Worm (Caenorhabditis elegans) whole organism, L4/young adult: Measurements from ENCODE around the gene col-131.

Source experiments
- W03F9.2 ChIP-seq: fragments of 150-350 bp; optimal IDR thresholded peaks from 2 replicates; lab custom pipeline; 2014; ENCODE audit warnings: missing biosample characterization, missing genetic modification characterization
- dao-5 ChIP-seq: sonication (generic microtip); optimal IDR thresholded peaks from 2 replicates; lab custom pipeline; 2016; ENCODE audit warnings: missing genotype, missing genetic modification characterization, moderate library complexity, missing compliant biosample characterization
- him-1 ChIP-seq: sonication (generic microtip); optimal IDR thresholded peaks from 2 replicates; lab custom pipeline; 2016; ENCODE audit warnings: missing genotype, missing genetic modification reagents, missing genetic modification characterization, missing compliant biosample characterization

The col-131 gene

DNA sequence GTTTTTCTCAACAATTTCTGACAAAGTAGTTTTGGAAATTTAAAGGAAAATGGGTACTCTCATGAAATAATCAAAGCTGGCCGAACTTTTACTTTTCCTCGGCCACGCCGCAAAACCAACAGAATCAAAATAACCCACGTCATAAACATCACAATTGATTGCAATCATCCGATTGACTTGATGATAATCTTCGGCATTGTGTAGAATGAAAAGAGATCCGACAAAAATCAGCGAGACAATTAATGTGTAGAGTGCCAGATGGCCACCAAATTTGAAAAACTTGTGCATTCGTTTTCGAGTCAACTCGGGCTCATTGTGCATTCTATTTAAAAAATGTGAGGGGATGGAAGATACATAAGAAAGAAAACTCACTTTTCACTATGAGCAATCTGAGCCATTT is 30.3 kb downstream of the col-131 start:
- no peak for TF ChIP-seq W03F9.2
- no peak for TF ChIP-seq him-1 (tag; lab: Kevin White, UChicago)
- TF ChIP-seq dao-5 (tag; lab: Kevin White, UChicago): no peak

DNA sequence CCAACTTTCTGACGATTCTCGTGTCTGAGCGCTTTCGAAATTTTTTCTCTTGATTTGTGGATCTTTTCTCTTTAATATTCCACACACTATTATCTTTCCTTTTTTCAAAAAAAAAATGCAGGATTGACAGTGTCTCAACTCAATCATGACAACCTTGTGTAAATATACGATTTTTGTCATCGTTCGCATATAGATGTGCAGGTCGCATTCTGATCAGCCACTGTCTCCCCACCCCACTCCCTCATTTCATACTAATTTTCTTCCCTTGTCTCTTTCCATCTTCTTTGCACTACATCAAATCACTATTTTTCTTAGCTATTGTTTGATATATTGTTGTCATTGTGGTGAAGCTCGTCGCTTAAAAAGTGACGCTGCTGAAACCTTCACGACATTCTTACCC is 31.8 kb downstream of the col-131 start:
- TF ChIP-seq W03F9.2 (no peak), him-1 (tag; lab: Kevin White, UChicago) (no peak), dao-5 (tag; lab: Kevin White, UChicago) (no peak)

DNA sequence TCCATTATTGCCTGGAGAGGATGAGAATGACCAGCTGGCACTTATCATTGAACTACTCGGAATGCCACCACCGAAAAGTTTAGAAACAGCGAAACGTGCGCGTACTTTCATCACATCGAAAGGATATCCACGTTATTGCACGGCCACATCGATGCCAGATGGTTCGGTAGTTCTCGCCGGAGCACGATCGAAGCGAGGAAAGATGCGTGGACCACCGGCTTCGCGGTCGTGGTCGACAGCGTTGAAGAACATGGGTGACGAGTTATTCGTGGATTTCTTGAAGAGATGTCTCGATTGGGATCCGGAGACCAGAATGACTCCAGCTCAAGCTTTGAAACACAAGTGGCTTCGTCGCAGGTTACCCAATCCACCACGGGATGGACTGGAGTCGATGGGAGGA is 33.6 kb downstream of the col-131 start:
- TF ChIP-seq him-1 (tag; lab: Kevin White, UChicago): no peak
- TF ChIP-seq W03F9.2: no peak
- no peak for TF ChIP-seq dao-5 (tag; lab: Kevin White, UChicago)

DNA sequence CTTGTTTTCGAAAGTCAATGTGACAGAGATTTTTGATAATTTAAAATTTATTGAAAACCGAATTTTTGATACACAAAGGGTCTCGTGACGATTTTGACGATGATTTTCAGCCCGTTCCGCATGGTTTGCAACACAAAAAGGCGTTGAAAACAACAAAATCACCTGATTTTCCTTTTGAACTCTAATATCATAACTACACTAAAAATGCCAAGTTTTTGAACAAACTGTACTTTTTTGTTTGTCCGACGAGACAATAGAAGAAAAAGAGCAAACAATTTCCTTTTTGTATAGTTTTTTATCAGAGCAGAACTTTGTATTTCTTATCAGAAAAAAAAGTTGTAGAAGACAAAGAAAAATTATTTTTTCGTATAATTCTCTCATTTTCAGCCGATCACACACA is 34.9 kb downstream of the col-131 start:
- TF ChIP-seq him-1 (tag; lab: Kevin White, UChicago) (no peak), W03F9.2 (no peak)

ce11 chrIV:13030467-13031299 is 36.4 kb downstream of the col-131 start:
- TF ChIP-seq dao-5 (tag; lab: Kevin White, UChicago) (no peak), W03F9.2 (no peak), him-1 (tag; lab: Kevin White, UChicago) (no peak)

DNA sequence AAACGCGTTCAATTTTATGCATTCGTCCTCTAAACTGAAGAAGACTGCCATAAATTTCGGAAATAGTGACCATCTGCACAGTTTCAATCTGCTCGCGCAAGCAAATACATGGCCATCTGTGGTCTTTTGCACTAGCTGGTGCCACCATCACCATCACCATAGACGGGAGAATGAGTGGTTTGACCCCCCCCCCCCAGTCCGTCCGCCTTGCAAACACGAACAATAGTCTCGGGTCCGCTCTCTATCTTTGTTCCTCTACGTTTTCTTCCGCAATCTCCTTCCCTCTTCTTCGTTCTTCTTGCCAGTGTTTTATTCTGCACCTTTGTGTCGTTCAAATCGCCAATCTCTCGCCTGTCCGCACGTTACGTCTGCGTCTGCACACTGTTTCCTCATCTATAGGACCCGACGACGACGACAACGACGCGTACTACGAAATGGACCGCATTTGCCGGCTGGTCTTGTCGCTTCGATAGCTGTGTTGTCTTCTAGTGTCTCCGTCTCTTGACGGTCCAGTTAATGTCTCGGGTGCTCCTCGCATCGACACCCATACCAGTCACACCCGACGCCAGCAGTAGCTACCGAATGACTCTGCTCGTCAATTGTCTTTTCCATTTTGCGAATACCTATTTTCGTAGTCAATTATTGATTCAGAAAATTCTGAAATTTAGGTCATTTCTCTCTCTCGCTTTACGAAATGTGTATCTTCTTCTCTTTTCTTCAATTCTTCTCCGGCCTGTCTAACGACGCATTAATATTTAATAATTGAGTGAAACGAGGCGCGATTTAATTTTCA is 37.2 kb downstream of the col-131 start:
- no peak for TF ChIP-seq dao-5 (tag; lab: Kevin White, UChicago)
- no peak for TF ChIP-seq him-1 (tag; lab: Kevin White, UChicago)
- TF ChIP-seq W03F9.2: no peak

DNA sequence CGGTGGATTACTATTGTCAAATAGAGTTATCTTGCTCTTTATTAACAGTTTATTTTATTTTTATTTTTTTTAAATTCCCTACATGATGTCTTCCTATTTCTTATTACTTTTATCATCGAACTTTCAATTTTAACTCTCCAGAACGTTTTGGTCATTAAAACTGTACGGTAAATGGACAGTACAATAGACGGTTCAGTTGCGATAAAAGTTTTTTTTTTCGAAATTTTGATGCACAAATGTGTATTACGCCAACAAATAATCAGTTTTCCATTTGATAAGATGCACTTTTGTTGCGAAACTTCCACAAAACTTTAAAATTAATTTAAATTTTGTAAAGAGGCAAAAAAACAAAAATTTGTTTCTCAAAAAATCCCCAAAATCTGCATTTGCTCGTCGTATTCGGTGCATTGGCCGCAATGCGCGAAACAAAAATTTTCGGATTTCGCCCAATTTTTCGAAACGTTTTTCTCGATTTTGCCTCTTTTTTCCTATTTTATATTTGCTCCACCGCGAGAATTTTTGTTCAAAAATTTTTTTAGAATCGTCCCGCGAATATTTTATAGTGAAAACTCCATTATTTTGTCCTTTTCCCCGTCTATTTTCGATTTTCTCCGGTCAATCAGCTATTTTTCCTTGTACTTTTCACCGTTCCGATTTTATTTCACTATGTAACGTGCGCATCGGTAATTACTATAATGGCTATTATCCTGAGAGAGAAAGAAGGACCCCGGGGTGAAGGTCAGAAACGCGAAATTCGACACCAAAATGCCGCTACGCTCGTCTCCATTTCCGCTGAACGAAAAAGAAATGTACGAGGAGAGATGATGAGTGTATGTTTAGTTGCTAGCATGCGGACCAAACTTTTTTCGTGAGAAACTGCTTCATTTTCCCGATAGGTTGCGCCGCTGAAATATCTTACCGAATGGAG is 38.1 kb downstream of the col-131 start:
- no peak for TF ChIP-seq him-1 (tag; lab: Kevin White, UChicago)
- no peak for TF ChIP-seq W03F9.2
- TF ChIP-seq dao-5 (tag; lab: Kevin White, UChicago): no peak

DNA sequence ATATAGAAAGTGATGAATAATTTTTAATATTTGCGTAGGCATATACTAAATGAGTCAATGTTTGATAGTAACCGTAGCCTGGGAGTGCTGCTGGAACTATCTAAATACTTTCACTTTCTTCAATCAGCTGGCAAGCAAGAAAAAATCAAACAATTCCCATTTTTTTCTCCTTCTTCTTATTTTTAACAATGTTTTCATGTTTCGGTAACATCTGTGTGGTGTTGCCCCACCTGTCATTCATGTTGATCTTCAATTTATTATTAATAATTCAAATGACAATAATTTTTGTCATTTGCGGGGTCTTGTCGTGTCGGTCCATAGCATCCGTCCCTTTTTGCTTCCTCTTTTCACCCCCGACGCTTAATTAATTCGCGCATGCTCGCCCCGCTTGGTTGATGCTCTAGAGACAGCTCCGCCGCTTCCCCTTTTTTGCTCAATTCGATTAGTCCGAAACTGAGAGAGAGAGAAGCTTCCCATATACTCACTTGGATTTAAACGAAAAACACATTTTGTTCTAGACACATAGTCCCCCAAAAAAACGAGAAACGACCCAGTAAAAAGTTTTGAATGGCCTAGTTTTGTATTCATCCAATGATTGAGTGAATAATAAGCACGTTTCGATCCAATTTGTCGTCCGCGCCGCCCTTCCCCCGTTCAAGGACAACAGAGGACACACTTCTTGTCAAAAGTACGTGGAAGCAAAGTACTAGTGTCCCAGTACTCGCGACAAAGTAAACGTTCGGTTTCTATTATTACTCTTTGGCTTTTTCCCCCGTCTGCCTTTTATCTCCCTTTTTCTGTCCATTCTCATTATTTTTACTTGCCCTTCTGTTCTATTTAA is 39.1 kb downstream of the col-131 start:
- TF ChIP-seq dao-5 (tag; lab: Kevin White, UChicago): no peak
- no peak for TF ChIP-seq W03F9.2
- TF ChIP-seq him-1 (tag; lab: Kevin White, UChicago): no peak

DNA sequence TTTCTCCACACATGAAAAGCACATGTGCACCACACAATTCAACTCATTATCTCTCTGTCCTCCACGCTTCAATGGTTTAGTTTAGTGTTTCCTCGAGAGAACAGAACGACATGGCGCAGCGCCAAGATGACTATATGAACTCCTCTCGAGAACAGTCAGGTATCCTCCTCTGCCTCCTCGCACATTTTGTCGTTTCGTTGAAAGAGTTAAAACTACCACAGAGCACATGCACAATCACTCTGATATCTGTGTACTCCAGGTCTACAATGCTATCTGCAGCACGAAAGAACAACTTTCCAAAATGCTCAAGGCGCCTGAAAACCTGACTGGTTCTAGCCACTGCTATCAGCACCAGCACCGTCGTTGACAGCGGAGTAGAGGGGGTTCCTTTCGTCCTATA is 40.3 kb downstream of the col-131 start:
- TF ChIP-seq W03F9.2 (no peak), him-1 (tag; lab: Kevin White, UChicago) (no peak), dao-5 (tag; lab: Kevin White, UChicago) (no peak)

ce11 chrIV:13025853-13026343 is 41.2 kb downstream of the col-131 start:
- peak; percentile 49 for TF ChIP-seq him-1 (tag; lab: Kevin White, UChicago)
- TF ChIP-seq dao-5 (tag; lab: Kevin White, UChicago): no peak

DNA sequence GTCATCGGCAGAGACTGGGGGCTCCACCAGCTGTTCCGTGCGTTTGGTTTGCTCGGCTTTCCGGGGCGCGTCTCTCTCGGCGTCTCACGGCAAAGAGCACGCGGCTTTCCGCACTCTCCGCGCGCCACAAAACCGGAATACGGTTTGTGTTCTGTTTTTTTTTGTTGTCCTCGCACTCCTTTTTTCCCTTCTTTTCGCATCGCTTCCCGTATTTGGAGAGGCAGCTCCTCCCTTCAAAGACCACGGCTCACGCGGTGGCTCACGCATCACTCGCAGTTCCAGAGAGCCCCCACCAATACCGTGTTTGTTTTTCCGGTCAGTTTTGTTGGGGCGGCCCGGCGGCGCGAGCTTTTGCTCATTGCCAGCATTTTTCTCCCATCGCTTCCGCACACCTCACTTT is 44.2 kb downstream of the col-131 start:
- TF ChIP-seq dao-5 (tag; lab: Kevin White, UChicago): no peak
- no peak for TF ChIP-seq him-1 (tag; lab: Kevin White, UChicago)
- TF ChIP-seq W03F9.2: no peak

ce11 chrIV:13021006-13021405 is 46.1 kb downstream of the col-131 start:
- no peak for TF ChIP-seq W03F9.2
- no peak for TF ChIP-seq him-1 (tag; lab: Kevin White, UChicago)
- no peak for TF ChIP-seq dao-5 (tag; lab: Kevin White, UChicago)
